Worm (Caenorhabditis elegans): ENCODE data around the gene T08D10.5.

Gene T08D10.5

ce11 chrX:11993327-11993726 lies 36.0 kb downstream of the T08D10.5 start:
- TF ChIP-seq him-1 (tag; optimal IDR thresholded peaks at IDR 0.05) (no peak), W03F9.2 (tag; optimal IDR thresholded peaks at IDR 0.05) (no peak), dao-5 (tag; optimal IDR thresholded peaks at IDR 0.05) (no peak)

- TF ChIP-seq W03F9.2 (tag; optimal IDR thresholded peaks at IDR 0.05) (no peak), dao-5 (tag; optimal IDR thresholded peaks at IDR 0.05) (no peak), him-1 (tag; optimal IDR thresholded peaks at IDR 0.05) (no peak)
These were observed 37.1 kb downstream of the T08D10.5 start, which contains the start of gene C49F5.7 for ce11 chrX:11994484-11994883. Gene C49F5.7 (plus strand): TSS chrX:11994784.

- no peak for TF ChIP-seq him-1 (tag; optimal IDR thresholded peaks at IDR 0.05)
- TF ChIP-seq W03F9.2 (tag; optimal IDR thresholded peaks at IDR 0.05), result no peak
- TF ChIP-seq dao-5 (tag; optimal IDR thresholded peaks at IDR 0.05), result no peak
These were observed 39.3 kb downstream of the T08D10.5 start for ce11 chrX:11996606-11997005.

ce11 chrX:11999573-11999972 lies 42.2 kb downstream of the T08D10.5 start:
- TF ChIP-seq dao-5 (tag; optimal IDR thresholded peaks at IDR 0.05) (no peak), W03F9.2 (tag; optimal IDR thresholded peaks at IDR 0.05) (no peak), him-1 (tag; optimal IDR thresholded peaks at IDR 0.05) (no peak)

ce11 chrX:12001600-12001999 lies 44.3 kb downstream of the T08D10.5 start:
- TF ChIP-seq him-1 (tag; optimal IDR thresholded peaks at IDR 0.05) (no peak), W03F9.2 (tag; optimal IDR thresholded peaks at IDR 0.05) (no peak), dao-5 (tag; optimal IDR thresholded peaks at IDR 0.05) (no peak)

- TF ChIP-seq him-1 (tag; optimal IDR thresholded peaks at IDR 0.05), result no peak
- TF ChIP-seq W03F9.2 (tag; optimal IDR thresholded peaks at IDR 0.05), result no peak
- no peak for TF ChIP-seq dao-5 (tag; optimal IDR thresholded peaks at IDR 0.05)
These were observed 46.6 kb downstream of the T08D10.5 start for ce11 chrX:12003969-12004368.

- no peak for TF ChIP-seq him-1 (tag; optimal IDR thresholded peaks at IDR 0.05)
- no peak for TF ChIP-seq dao-5 (tag; optimal IDR thresholded peaks at IDR 0.05)
- no peak for TF ChIP-seq W03F9.2 (tag; optimal IDR thresholded peaks at IDR 0.05)
These were observed 47.6 kb downstream of the T08D10.5 start for ce11 chrX:12004925-12005324.

- no peak for TF ChIP-seq dao-5 (tag; optimal IDR thresholded peaks at IDR 0.05)
- TF ChIP-seq him-1 (tag; optimal IDR thresholded peaks at IDR 0.05), result no peak
- no peak for TF ChIP-seq W03F9.2 (tag; optimal IDR thresholded peaks at IDR 0.05)
These were observed 48.2 kb downstream of the T08D10.5 start, which contains the start of gene sma-5 for ce11 chrX:12005499-12005959. Gene sma-5 (minus strand): TSS chrX:12005549.

- TF ChIP-seq him-1 (tag; optimal IDR thresholded peaks at IDR 0.05) (no peak), dao-5 (tag; optimal IDR thresholded peaks at IDR 0.05) (no peak), W03F9.2 (tag; optimal IDR thresholded peaks at IDR 0.05) (no peak)
These were observed 49.1 kb downstream of the T08D10.5 start for ce11 chrX:12006470-12006869.

ce11 chrX:12007905-12008466 lies 50.6 kb downstream of the T08D10.5 start:
- no peak for TF ChIP-seq him-1 (tag; optimal IDR thresholded peaks at IDR 0.05)
- TF ChIP-seq W03F9.2 (tag; optimal IDR thresholded peaks at IDR 0.05), result no peak
- no peak for TF ChIP-seq dao-5 (tag; optimal IDR thresholded peaks at IDR 0.05)
